Worm (Caenorhabditis elegans): ENCODE data around the gene T13C5.3.

ce11 chrX:6159562-6159961 is 18.8 kb upstream of the T13C5.3 start:
- TF ChIP-seq pha-4 (GFP tag; IDR thresholded peaks at IDR 0.05) (no peak), pha-4 (tag; optimal IDR thresholded peaks at IDR 0.05) (no peak), sdz-12 (GFP tag; optimal IDR thresholded peaks at IDR 0.05) (no peak), duxl-1 (tag; optimal IDR thresholded peaks at IDR 0.05; ENCODE audit: poor library complexity) (no peak), snpc-4 (tag; optimal IDR thresholded peaks at IDR 0.05) (no peak)

All from whole organism, L4 larva.